Worm (Caenorhabditis elegans) whole organism, L3 larva: ENCODE data around the gene C35B1.4.

ENCODE experiments used
- ceh-9 ChIP-seq: sonication (generic microtip); optimal IDR thresholded peaks from 2 replicates; lab custom pipeline; 2018; ENCODE audit warnings: missing biosample characterization, missing genetic modification characterization
- nhr-76 ChIP-seq: fragments of 150-350 bp; sonication (generic microtip); optimal IDR thresholded peaks from 5 replicates; lab custom pipeline; 2014; ENCODE audit warnings: missing biosample characterization, missing genetic modification characterization
- nhr-77 ChIP-seq: fragments of 150-350 bp; optimal IDR thresholded peaks from 2 replicates; lab custom pipeline; 2014; ENCODE audit warnings: missing biosample characterization, missing genetic modification characterization
- skn-1 ChIP-seq: fragments of 150-350 bp; optimal IDR thresholded peaks from 2 replicates; lab custom pipeline; 2014; ENCODE audit warnings: missing biosample characterization, missing genetic modification characterization
- unc-39 ChIP-seq: sonication (generic microtip); optimal IDR thresholded peaks from 4 replicates; lab custom pipeline; 2017; ENCODE audit warnings: missing biosample characterization, missing genetic modification characterization
- unc-62 ChIP-seq: fragments of 150-350 bp; sonication (generic microtip); optimal IDR thresholded peaks from 4 replicates; lab custom pipeline; 2014; ENCODE audit warnings: missing biosample characterization, missing genetic modification reagents, missing genetic modification characterization
- ztf-11 ChIP-seq: fragments of 150-350 bp; optimal IDR thresholded peaks from 2 replicates; lab custom pipeline; 2014; ENCODE audit warnings: missing biosample characterization, missing genetic modification characterization

DNA sequence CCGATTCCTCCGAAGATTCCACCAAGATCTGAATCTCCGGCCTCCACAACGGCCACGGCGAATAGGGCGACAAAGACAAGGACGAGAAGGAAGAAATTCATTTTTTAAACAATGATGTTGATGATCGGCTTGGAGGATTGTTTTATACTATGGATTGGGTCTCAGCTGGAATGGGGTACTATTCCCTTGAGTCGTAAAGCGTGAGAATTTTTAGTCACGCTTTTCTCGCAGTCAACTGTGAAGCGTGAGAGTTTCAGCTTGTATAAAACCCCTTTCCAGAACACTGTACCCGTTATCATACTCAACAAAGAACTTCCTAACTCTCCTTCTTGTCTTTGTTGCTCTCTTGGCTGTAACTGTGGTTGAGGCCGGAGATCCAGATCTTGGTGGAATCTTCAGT, 34.9 kb downstream of the C35B1.4 start, which contains the start of gene F49F1.15:
- TF ChIP-seq unc-39 (tag; lab: Kevin White, UChicago) (no peak), skn-1 (no peak), unc-62 (no peak), ceh-9 (tag; lab: Kevin White, UChicago) (no peak), nhr-77 (tag; lab: Kevin White, UChicago) (no peak), nhr-76 (no peak), ztf-11 (tag; lab: Kevin White, UChicago) (no peak)
